Worm (Caenorhabditis elegans): ENCODE measurements around the gene F40F8.11.

F40F8.11 gene

DNA sequence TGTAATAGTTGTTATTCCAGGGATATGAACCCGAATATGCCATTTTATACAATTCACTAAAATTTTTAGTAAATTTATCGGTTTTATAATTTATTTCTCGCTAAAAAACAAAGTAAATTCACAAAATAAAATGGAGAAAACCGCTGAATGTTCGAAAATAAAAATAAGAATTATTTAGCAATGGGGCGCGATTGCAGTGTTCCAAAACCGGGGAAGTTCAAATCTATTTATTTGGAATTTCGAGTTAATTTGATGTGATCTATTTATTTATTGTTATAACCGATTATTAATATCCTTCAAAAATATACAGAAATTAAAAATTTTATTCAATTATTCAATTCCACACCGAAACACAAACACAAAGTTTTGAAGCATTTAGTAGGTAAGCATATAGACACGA is at the start of gene F40F8.11:
TSS of gene F40F8.11 (minus strand) at position 49 of the 400 bp plus-strand sequence.
- no peak for TF ChIP-seq dao-5 (tag; optimal IDR thresholded peaks at IDR 0.05)
- peak; percentile 4 for TF ChIP-seq W03F9.2 (tag; optimal IDR thresholded peaks at IDR 0.05)

DNA sequence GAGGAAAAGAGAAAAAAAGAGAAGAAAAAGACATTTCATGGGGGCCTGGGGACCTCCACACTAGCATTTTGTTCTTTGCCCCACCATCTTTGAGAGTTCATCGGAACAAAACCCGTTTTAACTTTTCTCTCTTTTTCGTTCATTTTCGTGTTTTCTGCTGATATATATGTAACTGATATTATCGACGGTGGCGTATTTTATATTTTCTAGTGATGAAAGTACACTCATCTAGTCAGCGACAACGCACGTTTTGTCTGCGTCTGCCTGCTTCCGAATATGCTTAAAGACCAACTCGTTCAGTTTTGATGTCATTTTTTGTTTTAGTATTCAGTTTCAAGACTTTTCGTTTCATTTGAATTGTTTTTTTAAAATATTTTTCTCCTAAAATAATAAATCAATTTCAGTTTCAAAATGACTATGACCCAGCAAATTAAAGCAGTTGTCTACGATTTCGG is 48.9 kb upstream of the F40F8.11 start, which contains the start of gene bigr-1:
TSS of gene bigr-1 (plus strand) at position 405 of the 455 bp plus-strand sequence.
- TF ChIP-seq W03F9.2 (tag; optimal IDR thresholded peaks at IDR 0.05) (no peak), dao-5 (tag; optimal IDR thresholded peaks at IDR 0.05) (no peak), him-1 (tag; optimal IDR thresholded peaks at IDR 0.05) (no peak)

DNA sequence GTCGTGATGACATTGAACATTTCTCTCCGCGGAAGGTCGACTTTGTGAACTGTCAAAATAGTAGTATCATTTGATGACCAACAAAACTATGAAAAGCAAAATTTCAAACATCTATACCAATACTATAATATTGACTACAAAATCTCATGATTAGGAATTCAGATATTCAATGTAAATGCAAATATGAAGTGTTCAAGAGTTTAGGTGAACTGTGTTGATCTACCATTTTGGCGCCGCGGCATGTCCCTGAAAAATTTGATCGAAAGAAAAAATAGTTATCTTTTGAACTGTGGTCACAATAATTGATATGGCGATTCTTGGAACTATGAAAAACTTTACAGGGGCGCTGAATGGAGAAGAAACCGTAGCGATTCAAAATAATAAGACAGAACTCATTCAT is 46.3 kb upstream of the F40F8.11 start:
- TF ChIP-seq dao-5 (tag; optimal IDR thresholded peaks at IDR 0.05) (no peak), him-1 (tag; optimal IDR thresholded peaks at IDR 0.05) (no peak), W03F9.2 (tag; optimal IDR thresholded peaks at IDR 0.05) (no peak)

DNA sequence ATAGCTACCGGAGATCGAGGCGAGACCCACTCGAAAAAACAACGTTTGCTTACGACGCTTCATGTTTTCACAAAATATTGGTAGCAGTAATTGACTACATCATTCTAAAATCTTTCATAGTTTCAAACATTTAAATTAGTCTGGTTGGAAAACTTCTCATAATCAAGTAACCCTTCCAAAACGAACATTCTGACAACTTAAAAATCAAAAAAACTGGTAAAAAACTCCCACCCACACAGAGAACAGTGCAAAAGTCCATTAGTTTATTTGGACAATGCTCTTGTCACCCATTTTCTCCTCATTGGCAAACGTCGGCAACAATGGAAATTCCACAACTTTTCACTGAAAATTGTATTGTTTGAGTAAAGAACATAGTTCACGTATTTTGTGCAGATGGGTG is 45.0 kb upstream of the F40F8.11 start, which contains the start of gene F37H8.6:
TSS of gene F37H8.6 (minus strand) at position 101 of the 400 bp plus-strand sequence.
- TF ChIP-seq him-1 (tag; optimal IDR thresholded peaks at IDR 0.05) (no peak), W03F9.2 (tag; optimal IDR thresholded peaks at IDR 0.05) (no peak), dao-5 (tag; optimal IDR thresholded peaks at IDR 0.05) (no peak)

DNA sequence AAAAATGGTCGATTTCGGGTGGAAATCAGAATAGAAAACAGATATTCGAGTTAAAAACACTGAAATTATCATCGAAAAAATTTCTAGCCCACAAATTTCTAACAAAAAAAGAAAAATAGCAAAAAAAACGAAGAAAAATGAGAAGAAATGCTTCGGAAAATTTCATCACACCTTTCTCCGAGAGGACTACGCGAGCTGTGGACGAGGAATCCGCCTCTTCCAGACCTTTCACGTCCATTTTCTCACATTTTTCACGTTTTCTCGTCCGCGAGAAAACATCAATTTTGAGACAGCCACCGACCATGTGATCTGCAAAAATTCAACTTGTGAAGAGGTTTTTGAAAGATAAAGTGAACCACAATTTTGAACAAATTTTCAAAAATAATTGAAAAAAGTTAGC is 44.1 kb upstream of the F40F8.11 start:
- TF ChIP-seq him-1 (tag; optimal IDR thresholded peaks at IDR 0.05), result no peak

DNA sequence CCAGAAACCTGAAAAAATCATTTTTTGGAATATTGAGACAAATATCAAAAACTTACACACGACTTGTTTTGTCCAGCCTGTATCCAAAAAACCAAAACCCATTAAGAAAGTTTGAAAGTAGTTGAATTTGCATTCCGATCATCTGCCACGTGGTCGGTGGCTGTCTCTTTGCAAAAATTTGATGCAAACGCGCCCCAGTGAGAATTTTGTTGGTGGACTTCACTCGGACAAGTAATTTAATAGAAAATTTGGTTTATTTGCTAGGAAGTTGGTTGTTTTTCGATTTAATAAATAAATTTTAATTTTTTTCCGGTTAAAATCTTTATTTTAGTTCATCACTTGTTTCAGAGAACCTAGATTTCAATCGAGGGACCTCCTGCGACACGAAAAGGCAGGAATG is 43.0 kb upstream of the F40F8.11 start:
- TF ChIP-seq him-1 (tag; optimal IDR thresholded peaks at IDR 0.05) (no peak), W03F9.2 (tag; optimal IDR thresholded peaks at IDR 0.05) (no peak), dao-5 (tag; optimal IDR thresholded peaks at IDR 0.05) (no peak)

DNA sequence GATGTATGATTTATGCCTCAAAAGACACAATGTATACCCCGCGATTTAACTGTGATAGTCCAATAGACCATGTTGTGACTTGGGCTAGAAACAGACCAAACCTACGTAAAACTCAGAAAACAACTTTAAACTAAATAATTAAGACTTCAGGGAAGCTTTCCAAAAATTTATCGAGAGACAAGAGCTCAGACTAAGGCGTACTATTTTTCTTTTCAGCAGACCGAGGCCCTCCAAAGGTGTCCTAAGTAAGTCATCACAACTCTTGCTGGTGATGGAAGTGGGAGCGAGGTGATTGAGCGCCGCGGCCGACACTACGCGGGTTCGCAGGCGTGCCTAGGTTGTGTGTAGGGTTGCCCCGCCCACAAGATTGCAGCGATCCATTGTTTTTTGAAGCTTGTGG is 34.6 kb upstream of the F40F8.11 start:
- TF ChIP-seq W03F9.2 (tag; optimal IDR thresholded peaks at IDR 0.05) (peak; percentile 43), dao-5 (tag; optimal IDR thresholded peaks at IDR 0.05) (no peak)

DNA sequence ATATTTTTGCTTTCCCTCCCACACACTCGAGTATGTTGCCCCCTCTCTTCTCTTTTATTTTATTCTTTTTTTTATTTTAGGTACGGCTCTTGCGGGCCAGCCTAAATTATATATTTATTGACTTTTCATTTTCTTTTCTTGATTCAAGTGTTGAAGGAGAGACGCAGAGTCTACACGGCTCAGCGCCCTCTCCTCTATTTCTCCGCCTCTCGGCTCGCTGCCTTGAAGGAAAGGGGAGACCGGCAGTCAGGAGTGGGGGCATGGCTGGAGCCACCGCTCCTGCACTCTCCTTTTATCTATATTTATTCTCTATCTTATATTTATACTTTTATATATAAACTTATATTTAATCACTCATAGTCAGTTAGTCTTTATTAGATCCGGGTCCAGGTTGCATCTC is 34.0 kb upstream of the F40F8.11 start:
- TF ChIP-seq dao-5 (tag; optimal IDR thresholded peaks at IDR 0.05), result no peak
- TF ChIP-seq W03F9.2 (tag; optimal IDR thresholded peaks at IDR 0.05), result no peak
- TF ChIP-seq him-1 (tag; optimal IDR thresholded peaks at IDR 0.05), result no peak

DNA sequence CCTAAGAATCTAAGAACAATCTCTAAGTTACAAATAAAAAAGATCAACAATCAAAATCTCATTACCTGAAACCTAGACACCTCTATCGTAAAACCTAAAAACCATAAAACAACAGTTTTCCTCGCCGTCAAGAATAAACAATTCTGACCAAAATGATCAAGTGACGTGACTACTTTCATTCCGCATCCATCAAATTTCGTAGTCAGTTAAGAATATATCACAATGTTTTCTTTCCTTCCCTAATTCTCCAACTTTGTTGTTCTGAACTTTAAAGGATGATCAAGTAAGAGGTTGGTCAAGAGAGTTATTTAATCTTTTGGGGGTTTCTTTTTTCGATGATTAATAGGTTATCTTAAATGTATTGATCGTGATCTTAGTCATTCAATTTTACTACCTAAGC is 30.9 kb upstream of the F40F8.11 start:
- TF ChIP-seq W03F9.2 (tag; optimal IDR thresholded peaks at IDR 0.05) (no peak), him-1 (tag; optimal IDR thresholded peaks at IDR 0.05) (no peak), dao-5 (tag; optimal IDR thresholded peaks at IDR 0.05) (no peak)

DNA sequence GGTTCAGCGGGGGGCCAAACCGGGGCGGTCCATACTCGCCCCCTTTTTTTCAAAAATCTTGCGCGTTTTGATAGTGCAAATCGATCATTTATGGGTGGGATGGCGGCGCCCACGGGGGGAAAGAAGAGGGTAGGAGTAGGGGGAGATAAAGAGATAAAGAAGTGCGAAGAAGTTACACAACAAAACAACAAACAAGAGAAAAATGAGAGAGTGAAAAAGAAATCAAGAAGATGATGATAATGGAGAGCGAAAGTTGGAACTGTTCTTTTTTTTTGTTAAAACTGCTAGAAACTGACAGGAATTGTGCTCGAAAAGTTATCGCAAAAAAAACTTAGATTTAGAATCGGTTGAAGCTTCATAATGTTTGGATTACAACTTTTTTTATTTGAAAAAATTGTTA is 30.0 kb upstream of the F40F8.11 start, which contains the start of gene ptr-13:
TSS of gene ptr-13 (minus strand) at position 92 of the 400 bp plus-strand sequence.
- TF ChIP-seq him-1 (tag; optimal IDR thresholded peaks at IDR 0.05), result no peak
- TF ChIP-seq W03F9.2 (tag; optimal IDR thresholded peaks at IDR 0.05), result no peak
- TF ChIP-seq dao-5 (tag; optimal IDR thresholded peaks at IDR 0.05), result no peak

DNA sequence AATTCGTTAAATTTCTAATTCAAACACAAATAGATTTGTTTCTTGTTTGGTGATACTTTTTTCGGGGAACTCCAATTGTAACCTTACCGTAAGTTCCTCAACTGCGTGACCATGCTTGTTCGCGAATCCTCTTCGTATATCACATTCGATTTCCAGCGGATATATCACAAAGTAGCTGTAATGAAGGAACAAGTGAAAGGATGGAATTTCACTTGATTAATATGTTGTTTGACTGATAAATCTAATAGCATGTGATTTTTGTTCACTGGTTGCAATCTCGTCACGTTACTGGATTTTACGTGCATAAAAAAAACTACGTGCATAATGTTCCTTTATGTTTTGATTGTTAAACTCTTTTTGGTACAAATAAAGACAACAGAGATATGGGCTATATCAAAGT is 29.3 kb upstream of the F40F8.11 start:
- TF ChIP-seq him-1 (tag; optimal IDR thresholded peaks at IDR 0.05) (no peak), dao-5 (tag; optimal IDR thresholded peaks at IDR 0.05) (no peak), W03F9.2 (tag; optimal IDR thresholded peaks at IDR 0.05) (no peak)

DNA sequence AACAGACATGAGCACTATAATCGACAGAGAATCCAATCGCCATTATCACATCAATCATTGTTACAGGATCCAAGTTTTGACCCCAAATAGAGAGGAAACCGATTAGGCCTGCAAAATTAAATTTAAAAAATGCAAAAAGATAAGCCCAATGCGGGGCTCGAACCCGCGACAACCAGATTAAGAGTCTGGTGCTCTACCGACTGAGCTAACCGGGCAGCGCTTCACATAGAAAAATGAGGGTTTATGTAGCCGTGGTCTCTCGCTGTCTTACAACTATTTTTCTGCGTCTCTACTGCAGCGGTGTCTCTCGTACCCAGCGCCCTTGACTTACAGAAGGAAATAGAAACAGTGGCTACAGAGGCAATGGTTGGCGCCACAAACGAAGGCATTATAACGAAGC is 25.3 kb upstream of the F40F8.11 start:
- no peak for TF ChIP-seq W03F9.2 (tag; optimal IDR thresholded peaks at IDR 0.05)
- peak; percentile 31 for TF ChIP-seq him-1 (tag; optimal IDR thresholded peaks at IDR 0.05)
- peak; percentile 35 for TF ChIP-seq dao-5 (tag; optimal IDR thresholded peaks at IDR 0.05)

DNA sequence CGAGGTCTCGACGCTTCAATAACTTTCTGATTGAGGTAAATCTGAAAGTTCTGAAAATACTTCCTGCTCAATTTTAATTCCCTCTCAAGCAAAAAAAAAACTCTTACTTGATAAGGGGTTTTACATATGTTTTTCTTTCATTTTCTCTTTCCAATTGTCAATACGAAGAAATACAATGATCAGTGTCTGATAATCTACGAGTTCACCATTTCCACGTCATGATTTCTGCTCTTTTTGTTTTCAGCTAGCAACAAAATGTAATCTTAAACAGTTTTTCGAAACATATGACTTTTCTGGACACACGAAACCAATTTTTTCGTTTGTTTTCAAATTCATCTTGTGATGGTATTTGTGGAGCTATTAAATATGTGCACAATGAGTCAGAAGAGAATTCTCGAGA is 23.8 kb upstream of the F40F8.11 start:
- TF ChIP-seq him-1 (tag; optimal IDR thresholded peaks at IDR 0.05), result no peak
- no peak for TF ChIP-seq dao-5 (tag; optimal IDR thresholded peaks at IDR 0.05)
- no peak for TF ChIP-seq W03F9.2 (tag; optimal IDR thresholded peaks at IDR 0.05)

DNA sequence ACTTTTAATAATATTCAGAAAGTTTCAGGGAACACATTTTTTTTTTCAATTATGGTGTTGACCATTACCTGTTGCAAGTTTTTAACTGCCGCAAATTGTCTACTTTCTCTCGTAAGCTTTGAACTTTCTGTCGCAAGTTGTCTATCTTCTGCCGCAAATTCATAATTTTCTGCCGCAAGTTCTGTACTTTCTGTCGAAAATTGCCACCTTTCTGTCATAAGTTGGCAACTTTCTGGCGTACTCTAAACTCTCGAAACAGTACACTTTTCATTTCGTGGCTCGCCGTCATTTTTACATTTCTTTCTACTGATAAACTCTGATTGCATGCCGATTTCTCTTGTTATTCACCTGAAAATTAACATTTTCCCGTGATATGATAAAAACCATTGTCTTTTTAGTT is 23.0 kb upstream of the F40F8.11 start:
- TF ChIP-seq W03F9.2 (tag; optimal IDR thresholded peaks at IDR 0.05), result no peak
- no peak for TF ChIP-seq him-1 (tag; optimal IDR thresholded peaks at IDR 0.05)
- no peak for TF ChIP-seq dao-5 (tag; optimal IDR thresholded peaks at IDR 0.05)

DNA sequence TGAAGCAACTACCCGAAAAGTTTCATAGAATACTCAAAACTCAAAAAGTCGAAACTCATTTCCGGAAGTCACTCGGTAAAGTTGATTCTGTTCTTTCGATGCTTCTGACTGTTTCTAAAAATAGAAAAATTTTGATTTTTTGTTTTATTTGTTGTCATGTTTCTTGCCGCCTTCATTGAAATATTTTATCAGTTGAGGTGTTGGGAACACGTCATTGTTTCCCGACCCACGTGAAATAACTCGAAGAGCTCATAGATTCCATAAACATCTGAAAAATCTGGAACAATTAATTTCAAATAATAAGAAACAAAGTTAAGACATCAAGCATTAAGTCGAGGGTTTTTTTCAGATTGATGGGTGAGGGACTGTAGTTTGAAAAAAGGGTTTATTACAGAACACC is 22.6 kb upstream of the F40F8.11 start:
- no peak for TF ChIP-seq him-1 (tag; optimal IDR thresholded peaks at IDR 0.05)
- no peak for TF ChIP-seq W03F9.2 (tag; optimal IDR thresholded peaks at IDR 0.05)
- TF ChIP-seq dao-5 (tag; optimal IDR thresholded peaks at IDR 0.05), result no peak

DNA sequence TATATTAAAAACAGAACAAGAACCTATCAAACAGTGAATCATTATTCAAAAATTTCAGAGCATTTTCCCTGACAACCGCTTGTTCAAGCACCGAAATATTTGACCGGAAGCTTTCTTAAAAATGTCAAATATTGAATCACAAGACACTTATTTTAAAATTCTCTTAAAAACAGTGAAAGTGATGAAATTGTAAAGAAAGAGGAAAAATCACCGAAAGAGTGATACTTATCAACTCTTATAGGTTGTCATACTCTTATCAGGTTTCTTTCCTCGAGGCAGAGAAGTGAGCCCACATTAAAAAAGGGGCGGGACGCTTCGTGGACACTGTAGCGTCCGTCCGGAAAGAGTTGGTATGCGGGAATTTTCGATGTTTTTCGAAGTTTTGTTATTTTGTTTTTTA is 21.4 kb upstream of the F40F8.11 start:
- TF ChIP-seq W03F9.2 (tag; optimal IDR thresholded peaks at IDR 0.05) (no peak), him-1 (tag; optimal IDR thresholded peaks at IDR 0.05) (no peak), dao-5 (tag; optimal IDR thresholded peaks at IDR 0.05) (no peak)

Data from whole organism, L4/young adult.